Worm (Caenorhabditis elegans) whole organism, early embryonic: ENCODE data around the gene fbxa-188.

ENCODE experiments used
- B0310.2 ChIP-seq: sonication (generic microtip); optimal IDR thresholded peaks from 2 replicates; lab custom pipeline; 2016; ENCODE audit warnings: mild to moderate bottlenecking, missing genetic modification characterization, missing compliant biosample characterization
- ceh-36 ChIP-seq: sonication (generic microtip); optimal IDR thresholded peaks from 2 replicates; lab custom pipeline; 2016; ENCODE audit warnings: missing genetic modification characterization, inconsistent platforms, missing compliant biosample characterization
- hnd-1 ChIP-seq: sonication (generic microtip); optimal IDR thresholded peaks from 2 replicates; lab custom pipeline; 2016; ENCODE audit warnings: missing genetic modification characterization, missing compliant biosample characterization
- scrt-1 ChIP-seq: fragments of 200-800 bp; sonication (Bioruptor generic); IDR thresholded peaks from 2 replicates; pipeline ENCODE4 v1.3.6; 2022; ENCODE audit warnings: missing genetic modification characterization, missing compliant biosample characterization

- no peak for TF ChIP-seq B0310.2 (tag; lab: Kevin White, UChicago)
- TF ChIP-seq hnd-1 (tag; lab: Kevin White, UChicago) = no peak
- no peak for TF ChIP-seq ceh-36 (tag; lab: Kevin White, UChicago)
- no peak for TF ChIP-seq scrt-1
Measured at ce11 chrV:17298657-17299056, 46.1 kb downstream of the fbxa-188 start.
